Worm (Caenorhabditis elegans) whole organism, L1 larva: ENCODE data around the gene H28G03.2.

Experiments used
- ama-1 ChIP-seq: fragments of 150-350 bp; optimal IDR thresholded peaks from 2 replicates; lab custom pipeline; 2014
- ceh-82 ChIP-seq, 3 experiments: fragments of 150-350 bp in 1 of 3; sonication (generic microtip) in 2 of 3; optimal IDR thresholded peaks; 2 replicates each; lab custom pipeline; 2014 to 2017; ENCODE audit warnings: missing biosample characterization in 3 of 3, missing genetic modification characterization in 3 of 3
- ceh-90 ChIP-seq: sonication (generic microtip); optimal IDR thresholded peaks from 2 replicates; lab custom pipeline; 2016; ENCODE audit warnings: missing genetic modification characterization, missing compliant biosample characterization
- dpl-1 ChIP-seq, 3 experiments: fragments of 150-350 bp in 2 of 3; sonication (generic microtip) in 1 of 3; optimal IDR thresholded peaks; 2 replicates each; lab custom pipeline; 2014 to 2017; ENCODE audit warnings: missing biosample characterization in 3 of 3, missing genetic modification characterization in 3 of 3, missing genetic modification reagents in 3 of 3
- dsc-1 ChIP-seq: sonication (generic microtip); optimal IDR thresholded peaks from 2 replicates; lab custom pipeline; 2016; ENCODE audit warnings: mild to moderate bottlenecking, missing genetic modification characterization, missing compliant biosample characterization
- efl-1 ChIP-seq, 4 experiments: fragments of 150-350 bp; optimal IDR thresholded peaks in 3 of 4; peaks in 1 of 4; 1 replicate in 1 of 4; 2 replicates in 3 of 4; lab custom pipeline; 2014; ENCODE audit warnings: missing biosample characterization in 2 of 4, missing genetic modification characterization in 2 of 4, missing genetic modification reagents in 2 of 4
- efl-3 ChIP-seq: fragments of 200-800 bp; sonication (Bioruptor generic); optimal IDR thresholded peaks from 2 replicates; lab custom pipeline; 2018; ENCODE audit warnings: mild to moderate bottlenecking, missing genetic modification characterization, missing compliant biosample characterization
- egl-13 ChIP-seq: sonication (generic microtip); optimal IDR thresholded peaks from 2 replicates; lab custom pipeline; 2016; ENCODE audit warnings: missing genotype, missing genetic modification reagents, missing genetic modification characterization, missing compliant biosample characterization
- fkh-10 ChIP-seq: sonication (generic microtip); optimal IDR thresholded peaks from 2 replicates; lab custom pipeline; 2017; ENCODE audit warnings: missing biosample characterization, missing genetic modification reagents, missing genetic modification characterization
- fkh-4 ChIP-seq: sonication (generic microtip); optimal IDR thresholded peaks from 2 replicates; lab custom pipeline; 2016; ENCODE audit warnings: missing compliant biosample characterization, missing genetic modification characterization, borderline replicate concordance
- fos-1 ChIP-seq: fragments of 150-350 bp; optimal IDR thresholded peaks from 2 replicates; lab custom pipeline; 2014; ENCODE audit warnings: missing biosample characterization, missing genetic modification characterization
- hlh-17 ChIP-seq: fragments of 200-800 bp; sonication (Bioruptor generic); optimal IDR thresholded peaks from 2 replicates; lab custom pipeline; 2018; ENCODE audit warnings: missing genetic modification characterization, mild to moderate bottlenecking, missing compliant biosample characterization, moderate library complexity, borderline replicate concordance
- hlh-4 ChIP-seq: sonication (generic microtip); optimal IDR thresholded peaks from 2 replicates; lab custom pipeline; 2016; ENCODE audit warnings: mild to moderate bottlenecking, missing genetic modification characterization, missing compliant biosample characterization
- lin-13 ChIP-seq: fragments of 150-350 bp; optimal IDR thresholded peaks from 2 replicates; lab custom pipeline; 2014; ENCODE audit warnings: missing biosample characterization, missing genetic modification reagents, missing genetic modification characterization
- lin-14 ChIP-seq: fragments of 200-800 bp; sonication (Bioruptor generic); optimal IDR thresholded peaks from 2 replicates; lab custom pipeline; 2018; ENCODE audit warnings: mild to moderate bottlenecking, missing genetic modification characterization, moderate library complexity, missing compliant biosample characterization
- lin-15B ChIP-seq: fragments of 150-350 bp; sonication (generic microtip); optimal IDR thresholded peaks from 3 replicates; lab custom pipeline; 2014; ENCODE audit warnings: missing biosample characterization, missing genetic modification characterization
- lir-3 ChIP-seq: sonication (generic microtip); optimal IDR thresholded peaks from 2 replicates; lab custom pipeline; 2016; ENCODE audit warnings: mild to moderate bottlenecking, missing genetic modification characterization, moderate library complexity, missing compliant biosample characterization; ENCODE audit not compliant: poor library complexity
- lsy-2 ChIP-seq, 2 experiments: fragments of 150-350 bp; optimal IDR thresholded peaks; 2 replicates each; lab custom pipeline; 2014; ENCODE audit warnings: missing biosample characterization in 2 of 2, missing genetic modification characterization in 2 of 2
- mep-1 ChIP-seq: fragments of 150-350 bp; optimal IDR thresholded peaks from 2 replicates; lab custom pipeline; 2014; ENCODE audit warnings: missing biosample characterization, missing genetic modification characterization
- nhr-19 ChIP-seq: fragments of 200-800 bp; sonication (Bioruptor generic); conservative IDR thresholded peaks from 2 replicates; pipeline ENCODE4 v1.3.6; 2022; ENCODE audit warnings: missing genetic modification characterization, missing compliant biosample characterization
- nhr-71 ChIP-seq: sonication (generic microtip); optimal IDR thresholded peaks from 2 replicates; lab custom pipeline; 2016; ENCODE audit warnings: mild to moderate bottlenecking, missing genetic modification characterization, moderate library complexity, missing compliant biosample characterization
- nhr-85 ChIP-seq: sonication (generic microtip); peaks from one replicate; lab custom pipeline; 2016; ENCODE audit warnings: missing genetic modification characterization, inconsistent platforms, missing compliant biosample characterization
- pag-3 ChIP-seq: sonication (generic microtip); optimal IDR thresholded peaks from 2 replicates; lab custom pipeline; 2017; ENCODE audit warnings: missing genetic modification characterization, mild to moderate bottlenecking, missing compliant biosample characterization, antibody characterized with exemption, borderline replicate concordance; ENCODE audit not compliant: insufficient read depth
- pqm-1 ChIP-seq: sonication (generic microtip); optimal IDR thresholded peaks from 3 replicates; lab custom pipeline; 2017; ENCODE audit warnings: missing biosample characterization, missing genetic modification characterization
- rnt-1 ChIP-seq: sonication (generic microtip); optimal IDR thresholded peaks from 2 replicates; lab custom pipeline; 2016; ENCODE audit warnings: mild to moderate bottlenecking, missing genetic modification characterization, moderate library complexity, missing compliant biosample characterization
- skn-1 ChIP-seq: fragments of 150-350 bp; optimal IDR thresholded peaks from 2 replicates; lab custom pipeline; 2014; ENCODE audit warnings: missing biosample characterization, missing genetic modification characterization
- snu-23 ChIP-seq: sonication (generic microtip); optimal IDR thresholded peaks from 2 replicates; lab custom pipeline; 2016; ENCODE audit warnings: missing genetic modification characterization, missing compliant biosample characterization
- sox-4 ChIP-seq: sonication (generic microtip); optimal IDR thresholded peaks from 2 replicates; lab custom pipeline; 2016; ENCODE audit warnings: missing genetic modification characterization, missing compliant biosample characterization
- sptf-1 ChIP-seq: fragments of 150-350 bp; optimal IDR thresholded peaks from 2 replicates; lab custom pipeline; 2014; ENCODE audit warnings: missing biosample characterization, missing genetic modification characterization
- tlp-1 ChIP-seq: fragments of 150-350 bp; optimal IDR thresholded peaks from 2 replicates; lab custom pipeline; 2014; ENCODE audit warnings: missing biosample characterization, missing genetic modification characterization
- unc-30 ChIP-seq: sonication (generic microtip); optimal IDR thresholded peaks from 2 replicates; lab custom pipeline; 2017; ENCODE audit warnings: missing biosample characterization, missing genetic modification characterization
- unc-62 ChIP-seq: fragments of 150-350 bp; optimal IDR thresholded peaks from 2 replicates; lab custom pipeline; 2014; ENCODE audit warnings: missing biosample characterization, missing genetic modification reagents, missing genetic modification characterization
- unc-86 ChIP-seq: sonication (generic microtip); optimal IDR thresholded peaks from 2 replicates; lab custom pipeline; 2016; ENCODE audit warnings: missing genetic modification characterization, missing compliant biosample characterization
- zip-4 ChIP-seq: fragments of 200-800 bp; sonication (Bioruptor generic); optimal IDR thresholded peaks from 2 replicates; lab custom pipeline; 2018; ENCODE audit warnings: mild to moderate bottlenecking, missing genetic modification characterization, moderate library complexity, missing compliant biosample characterization

Gene H28G03.2

ce11 chrX:5188977-5189376, 16.6 kb upstream of the H28G03.2 start, which contains the start of gene zig-6:
zig-6 (minus strand) TSS chrX:5189077.
- no peak for TF ChIP-seq lin-13 (GFP tag; lab: Kevin White, UChicago)
- peak; percentile 39 for TF ChIP-seq rnt-1 (tag; lab: Kevin White, UChicago)

- TF ChIP-seq sox-4 (tag; lab: Kevin White, UChicago) = no peak
- TF ChIP-seq efl-1 (optimal IDR thresholded peaks at IDR 0.05; lab: Kevin White, UChicago) = no peak
- no peak for TF ChIP-seq efl-1 (GFP tag; optimal IDR thresholded peaks at IDR 0.05 in 1 of 2; lab: Kevin White, UChicago)
- no peak for TF ChIP-seq dsc-1 (tag; lab: Kevin White, UChicago)
- no peak for TF ChIP-seq unc-86 (tag; lab: Kevin White, UChicago)
- no peak for TF ChIP-seq nhr-85
- no peak for TF ChIP-seq snu-23 (GFP tag; lab: Kevin White, UChicago)
- TF ChIP-seq mep-1 (tag; lab: Kevin White, UChicago) = no peak
- no peak for TF ChIP-seq tlp-1
- TF ChIP-seq egl-13 (tag; lab: Kevin White, UChicago) = no peak
- TF ChIP-seq lin-14 (GFP tag; lab: Kevin White, UChicago) = no peak
- TF ChIP-seq unc-62 = no peak
- no peak for TF ChIP-seq skn-1 (tag; lab: Kevin White, UChicago)
- no peak for TF ChIP-seq ama-1 (lab: Kevin White, UChicago)
- no peak for TF ChIP-seq fos-1 (tag; lab: Kevin White, UChicago)
- TF ChIP-seq unc-30 (tag; lab: Kevin White, UChicago) = no peak
- TF ChIP-seq lin-15B (tag; lab: Kevin White, UChicago) = no peak
- TF ChIP-seq, all 84 proteins: peak for 0
Measured at ce11 chrX:5190061-5190460, 15.5 kb upstream of the H28G03.2 start.

ce11 chrX:5193402-5193801, 12.2 kb upstream of the H28G03.2 start:
- TF ChIP-seq dsc-1 (tag; lab: Kevin White, UChicago) = peak; percentile 94
- TF ChIP-seq efl-1 (optimal IDR thresholded peaks at IDR 0.05; lab: Kevin White, UChicago) = no peak
- peak in 1 of 2 experiments; percentile 18 for TF ChIP-seq efl-1 (GFP tag; optimal IDR thresholded peaks at IDR 0.05 in 1 of 2; lab: Kevin White, UChicago)
- TF ChIP-seq lir-3 (tag; lab: Kevin White, UChicago) = no peak
- TF ChIP-seq nhr-71 (tag; lab: Kevin White, UChicago) = no peak
- TF ChIP-seq lin-14 (GFP tag; lab: Kevin White, UChicago) = peak; percentile 18
- TF ChIP-seq hlh-17 (GFP tag; lab: Kevin White, UChicago) = no peak
- peak; percentile 64 for TF ChIP-seq fkh-4 (tag; lab: Kevin White, UChicago)

ce11 chrX:5195462-5196160, 9.9 kb upstream of the H28G03.2 start, which contains the start of gene pqn-62:
pqn-62 (plus strand) TSS chrX:5196110.
- TF ChIP-seq fkh-10 = no peak
- no peak for TF ChIP-seq sptf-1 (tag; lab: Kevin White, UChicago)
- no peak for TF ChIP-seq hlh-4
- peak; percentile 43 for TF ChIP-seq nhr-71 (tag; lab: Kevin White, UChicago)
- TF ChIP-seq fkh-4 (tag; lab: Kevin White, UChicago) = no peak
- no peak for TF ChIP-seq ceh-82 (tag; optimal IDR thresholded peaks at IDR 0.05; lab: Kevin White, UChicago)
- TF ChIP-seq lin-14 (GFP tag; lab: Kevin White, UChicago) = peak; percentile 59
- TF ChIP-seq pag-3 = peak; percentile 65
- no peak for TF ChIP-seq pqm-1 (tag; lab: Kevin White, UChicago)
- no peak for TF ChIP-seq lsy-2 (tag; optimal IDR thresholded peaks at IDR 0.05; lab: Kevin White, UChicago)
- no peak; the same call in 1 of the 2 replicates for TF ChIP-seq nhr-19

ce11 chrX:5197440-5197839, 8.1 kb upstream of the H28G03.2 start:
- TF ChIP-seq rnt-1 (tag; lab: Kevin White, UChicago) = peak; percentile 22
- no peak for TF ChIP-seq ceh-90 (tag; lab: Kevin White, UChicago)
- TF ChIP-seq dpl-1 (GFP tag; optimal IDR thresholded peaks at IDR 0.05; lab: Kevin White, UChicago) = no peak
- no peak for TF ChIP-seq efl-3 (GFP tag; lab: Kevin White, UChicago)
- 0 out of 2 replicates have a peak, but pooled peaks have one; percentile 7 for TF ChIP-seq nhr-19
- peak; percentile 28 for TF ChIP-seq nhr-71 (tag; lab: Kevin White, UChicago)
- TF ChIP-seq zip-4 = no peak
- peak; percentile 43 for TF ChIP-seq lin-14 (GFP tag; lab: Kevin White, UChicago)
- TF ChIP-seq, all 84 proteins: peak for 4
